Fruit fly (Drosophila melanogaster): ENCODE measurements around the gene Arr2.
A peak's percentile ranks its signal among the peaks of the same experiment; 100 is the strongest.

The Arr2 gene

dm6 chr3L:8628964-8629363, 19.8 kb downstream of the Arr2 start (continued):
- TF ChIP-seq zf30C (GFP tag; optimal IDR thresholded peaks at IDR 0.05), result peak; percentile 15
- TF ChIP-seq Hr3 (GFP tag; optimal IDR thresholded peaks at IDR 0.05), result peak; percentile 33
- 0 out of 2 replicates have a peak, but pooled peaks have one; percentile 44 for TF ChIP-seq CG32767 (GFP tag; IDR thresholded peaks at IDR 0.05)
- peak; percentile 57; the same call in 1 of the 2 replicates for TF ChIP-seq CG11085 (GFP tag; IDR thresholded peaks at IDR 0.05)
- TF ChIP-seq danr (GFP tag; IDR thresholded peaks at IDR 0.05), result peak; percentile 21; the same call in 1 of the 2 replicates
- TF ChIP-seq kni (GFP tag; optimal IDR thresholded peaks at IDR 0.05), result no peak
- TF ChIP-seq CG6689 (GFP tag; IDR thresholded peaks at IDR 0.05), result peak; percentile 86
- 0 out of 3 replicates have a peak, but pooled peaks have one; percentile 11 for TF ChIP-seq CG2889 (GFP tag; IDR thresholded peaks at IDR 0.05)
- no peak for TF ChIP-seq Mad (GFP tag; optimal IDR thresholded peaks at IDR 0.05)
- TF ChIP-seq gcm (GFP tag; optimal IDR thresholded peaks at IDR 0.05), result peak; percentile 37
- no peak for TF ChIP-seq Neu2 (GFP tag; optimal IDR thresholded peaks at IDR 0.05; ENCODE audit: borderline replicate concordance)
- peak; percentile 61 for TF ChIP-seq HHEX (GFP tag; optimal IDR thresholded peaks at IDR 0.05)
- no peak for TF ChIP-seq zen2 (GFP tag; IDR thresholded peaks at IDR 0.05; ENCODE audit: partially characterized antibody)
- TF ChIP-seq CG5180 (GFP tag; optimal IDR thresholded peaks at IDR 0.05), result peak; percentile 28
- no peak for TF ChIP-seq HmgZ (tag; optimal IDR thresholded peaks at IDR 0.05)
- no peak for TF ChIP-seq CG3838 (GFP tag; optimal IDR thresholded peaks at IDR 0.05)
- peak; percentile 73 for TF ChIP-seq sob (GFP tag; IDR thresholded peaks at IDR 0.05)
- no peak for TF ChIP-seq hkb (optimal IDR thresholded peaks at IDR 0.05)
- TF ChIP-seq hkb (GFP tag; IDR thresholded peaks at IDR 0.05), result peak; percentile 86
- peak; percentile 55 for TF ChIP-seq dmrt11E (tag; optimal IDR thresholded peaks at IDR 0.05)
- TF ChIP-seq wor (GFP tag; IDR thresholded peaks at IDR 0.05), result peak; percentile 31; the same call in 1 of the 2 replicates
- peak; percentile 82 for TF ChIP-seq CG34422 (GFP tag; IDR thresholded peaks at IDR 0.05)
- TF ChIP-seq pan (optimal IDR thresholded peaks at IDR 0.05), result no peak
- peak in 1 of 2 experiments; percentile 87 for TF ChIP-seq pan (GFP tag; optimal IDR thresholded peaks at IDR 0.05 in 1 of 2, IDR thresholded peaks at IDR 0.05 in 1 of 2)
- TF ChIP-seq CG3407 (GFP tag; optimal IDR thresholded peaks at IDR 0.05), result peak; percentile 11
- peak; percentile 59 for TF ChIP-seq abd-A (tag; optimal IDR thresholded peaks at IDR 0.05)
- peak; percentile 82 for TF ChIP-seq CG6272 (GFP tag; IDR thresholded peaks at IDR 0.05)
- peak; percentile 61 for TF ChIP-seq CG4424 (GFP tag; optimal IDR thresholded peaks at IDR 0.05)
- peak; percentile 73 for TF ChIP-seq lab (GFP tag; optimal IDR thresholded peaks at IDR 0.05)
- no peak for TF ChIP-seq zfh2 (GFP tag; optimal IDR thresholded peaks at IDR 0.05)
- TF ChIP-seq CG10979 (tag; optimal IDR thresholded peaks at IDR 0.05), result peak; percentile 82
- peak; percentile 44 for TF ChIP-seq CG9437 (GFP tag; optimal IDR thresholded peaks at IDR 0.05)
- peak; percentile 47; the same call in 1 of the 2 replicates for TF ChIP-seq Rx (GFP tag; IDR thresholded peaks at IDR 0.05)
- TF ChIP-seq Side (GFP tag; optimal IDR thresholded peaks at IDR 0.05), result no peak
- TF ChIP-seq gt (GFP tag; IDR thresholded peaks at IDR 0.05), result no peak; the same call in 1 of the 2 replicates
- TF ChIP-seq ttk (GFP tag; IDR thresholded peaks at IDR 0.05), result peak; percentile 64; the same call in 1 of the 2 replicates
- peak in 1 of 2 experiments; percentile 14 for TF ChIP-seq Pdp1 (GFP tag; optimal IDR thresholded peaks at IDR 0.05)
- peak; percentile 83 for TF ChIP-seq CG2678 (tag; optimal IDR thresholded peaks at IDR 0.05)
- TF ChIP-seq dm (GFP tag; optimal IDR thresholded peaks at IDR 0.05), result no peak
- peak; percentile 58 for TF ChIP-seq tap (tag; optimal IDR thresholded peaks at IDR 0.05)
- TF ChIP-seq CG14667 (GFP tag; IDR thresholded peaks at IDR 0.05), result peak; percentile 82
- peak; percentile 19 for TF ChIP-seq CG12219 (GFP tag; optimal IDR thresholded peaks at IDR 0.05)
- TF ChIP-seq CG10267 (tag; optimal IDR thresholded peaks at IDR 0.05), result peak; percentile 74
- TF ChIP-seq CG8290 (GFP tag; optimal IDR thresholded peaks at IDR 0.05), result no peak
- TF ChIP-seq CG8290 (tag; optimal IDR thresholded peaks at IDR 0.05), result no peak
- TF ChIP-seq CG7556 (GFP tag; optimal IDR thresholded peaks at IDR 0.05), result peak; percentile 38
- TF ChIP-seq slp2 (GFP tag; optimal IDR thresholded peaks at IDR 0.05), result no peak
- TF ChIP-seq trem (tag; optimal IDR thresholded peaks at IDR 0.05), result peak; percentile 58
- TF ChIP-seq ara (GFP tag; IDR thresholded peaks at IDR 0.05), result peak; percentile 78; the same call in 1 of the 2 replicates
- no peak for TF ChIP-seq grn (GFP tag; optimal IDR thresholded peaks at IDR 0.05)
- TF ChIP-seq NC2α (GFP tag; optimal IDR thresholded peaks at IDR 0.05), result no peak
- TF ChIP-seq Oaz (GFP tag; IDR thresholded peaks at IDR 0.05), result no peak; the same call in 1 of the 2 replicates

Data from whole organism, embryonic.